Worm (Caenorhabditis elegans) whole organism, late embryonic: ENCODE measurements around the gene srj-6.

Experiments used
- ama-1 ChIP-seq: fragments of 150-350 bp; optimal IDR thresholded peaks from 2 replicates; lab custom pipeline; 2014
- ceh-19 ChIP-seq: fragments of 200-800 bp; sonication (Bioruptor generic); optimal IDR thresholded peaks from 2 replicates; lab custom pipeline; 2018; ENCODE audit warnings: mild to moderate bottlenecking, missing genetic modification characterization, missing compliant biosample characterization
- ets-4 ChIP-seq: sonication (generic microtip); optimal IDR thresholded peaks from 2 replicates; lab custom pipeline; 2016; ENCODE audit warnings: missing genetic modification characterization, missing compliant biosample characterization
- nhr-11 ChIP-seq: fragments of 150-350 bp; optimal IDR thresholded peaks from 2 replicates; lab custom pipeline; 2014; ENCODE audit warnings: missing biosample characterization, missing genetic modification characterization
- tbx-2 ChIP-seq: sonication (generic microtip); optimal IDR thresholded peaks from 2 replicates; lab custom pipeline; 2016; ENCODE audit warnings: missing genetic modification characterization, missing compliant biosample characterization
- unc-86 ChIP-seq: sonication (generic microtip); optimal IDR thresholded peaks from 2 replicates; lab custom pipeline; 2016; ENCODE audit warnings: missing genetic modification characterization, missing compliant biosample characterization

DNA sequence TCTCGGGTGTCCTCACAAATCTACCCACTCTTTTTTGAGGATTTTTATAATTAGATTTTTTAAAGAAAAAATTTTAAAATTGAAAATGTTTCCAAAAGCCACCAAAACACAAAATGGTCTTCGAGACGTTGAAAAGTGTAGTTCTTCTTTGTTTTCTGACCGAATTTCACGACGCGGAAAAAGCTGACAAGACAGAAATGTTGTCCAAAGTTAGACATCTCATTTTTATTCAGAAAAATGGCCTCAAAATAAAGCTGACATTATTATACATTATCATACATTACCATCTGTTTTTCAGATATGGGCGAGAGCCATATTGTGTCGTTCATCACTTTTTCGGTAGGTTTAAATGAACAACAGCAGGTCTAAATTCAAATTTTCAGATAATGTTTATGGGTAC is 25.4 kb upstream of the srj-6 start, which contains the start of gene srx-22:
- TF ChIP-seq tbx-2 (tag; lab: Kevin White, UChicago) (no peak), ets-4 (tag; lab: Kevin White, UChicago) (no peak), unc-86 (no peak), ama-1 (lab: Kevin White, UChicago) (no peak), nhr-11 (tag; lab: Kevin White, UChicago) (no peak), ceh-19 (GFP tag; lab: Kevin White, UChicago) (no peak)
